Worm (Caenorhabditis elegans) whole organism, young adult: ENCODE data around the gene gmpr-1.

Experiments
- B0035.1 ChIP-seq: sonication (generic microtip); optimal IDR thresholded peaks from 2 replicates; lab custom pipeline; 2016; ENCODE audit warnings: missing genetic modification characterization, mild to moderate bottlenecking, missing compliant biosample characterization, missing genotype, missing genetic modification reagents
- B0261.1 ChIP-seq: sonication (generic microtip); optimal IDR thresholded peaks from 2 replicates; lab custom pipeline; 2016; ENCODE audit warnings: mild to moderate bottlenecking, missing genetic modification characterization, moderate library complexity, missing compliant biosample characterization
- F10E7.11 ChIP-seq: sonication (generic microtip); optimal IDR thresholded peaks from 2 replicates; lab custom pipeline; 2017; ENCODE audit warnings: mild to moderate bottlenecking, missing genetic modification characterization, moderate library complexity, missing compliant biosample characterization
- F22D6.2 ChIP-seq: sonication (generic microtip); optimal IDR thresholded peaks from 2 replicates; lab custom pipeline; 2016; ENCODE audit warnings: mild to moderate bottlenecking, missing genetic modification characterization, missing compliant biosample characterization
- F37B4.10 ChIP-seq: fragments of 200-800 bp; sonication (Bioruptor generic); IDR thresholded peaks from 2 replicates; pipeline ENCODE4 v1.3.6; 2022; ENCODE audit warnings: missing genetic modification characterization, missing compliant biosample characterization
- F49E8.2 ChIP-seq: sonication (generic microtip); optimal IDR thresholded peaks from 3 replicates; lab custom pipeline; 2017; ENCODE audit warnings: missing genetic modification characterization, mild to moderate bottlenecking, missing compliant biosample characterization, antibody characterized with exemption, moderate library complexity; ENCODE audit not compliant: insufficient read depth
- F55B11.4 ChIP-seq: sonication (generic microtip); optimal IDR thresholded peaks from 2 replicates; lab custom pipeline; 2016; ENCODE audit warnings: missing compliant biosample characterization, missing genetic modification characterization, borderline replicate concordance; ENCODE audit not compliant: insufficient read depth
- K12H6.12 ChIP-seq: fragments of 200-800 bp; sonication (Bioruptor generic); optimal IDR thresholded peaks from 2 replicates; lab custom pipeline; 2018; ENCODE audit warnings: mild to moderate bottlenecking, missing genetic modification characterization, missing compliant biosample characterization
- T26A5.8 ChIP-seq: sonication (generic microtip); optimal IDR thresholded peaks from 2 replicates; lab custom pipeline; 2016; ENCODE audit warnings: missing genetic modification characterization, missing compliant biosample characterization
- Y53F4B.3 ChIP-seq: fragments of 200-800 bp; sonication (Bioruptor generic); IDR thresholded peaks from 2 replicates; pipeline ENCODE4 v1.3.6; 2022; ENCODE audit warnings: missing genetic modification reagents, missing genetic modification characterization, missing compliant biosample characterization
- Y67H2A.10 ChIP-seq: fragments of 200-800 bp; sonication (Bioruptor generic); conservative IDR thresholded peaks from 2 replicates; pipeline ENCODE4 v1.3.6; 2022; ENCODE audit warnings: missing genetic modification reagents, missing genetic modification characterization, missing compliant biosample characterization
- Y79H2A.3 ChIP-seq: fragments of 200-800 bp; sonication (Bioruptor generic); conservative IDR thresholded peaks from 2 replicates; pipeline ENCODE4 v1.3.6; 2022; ENCODE audit warnings: missing genetic modification reagents, missing genetic modification characterization, missing compliant biosample characterization
- Y95B8A.8 ChIP-seq: fragments of 200-800 bp; sonication (Bioruptor generic); IDR thresholded peaks from 2 replicates; pipeline ENCODE4 v1.3.6; 2022; ENCODE audit warnings: missing genetic modification reagents, missing genetic modification characterization, missing compliant biosample characterization
- ZK185.1 ChIP-seq: sonication (generic microtip); optimal IDR thresholded peaks from 2 replicates; lab custom pipeline; 2016; ENCODE audit warnings: mild to moderate bottlenecking, missing genetic modification characterization, missing compliant biosample characterization; ENCODE audit not compliant: poor library complexity, severe bottlenecking
- akir-1 ChIP-seq: fragments of 200-800 bp; sonication (Bioruptor generic); optimal IDR thresholded peaks from 2 replicates; lab custom pipeline; 2018; ENCODE audit warnings: mild to moderate bottlenecking, missing genetic modification characterization, moderate library complexity, missing compliant biosample characterization
- ama-1 ChIP-seq, 3 experiments: fragments of 150-350 bp in 1 of 3; sonication (generic microtip) in 2 of 3; optimal IDR thresholded peaks; 2 replicates each; lab custom pipeline; 2014 to 2018; ENCODE audit warnings: missing biosample characterization in 2 of 3, missing genetic modification characterization in 2 of 3, missing genetic modification reagents in 2 of 3
- aptf-3 ChIP-seq: fragments of 200-800 bp; sonication (Bioruptor generic); IDR thresholded peaks from 2 replicates; pipeline ENCODE4 v1.3.6; 2022; ENCODE audit warnings: missing genetic modification characterization, missing compliant biosample characterization
- athp-1 ChIP-seq: sonication (generic microtip); optimal IDR thresholded peaks from 2 replicates; lab custom pipeline; 2017; ENCODE audit warnings: mild to moderate bottlenecking, missing genetic modification characterization, missing compliant biosample characterization
- attf-3 ChIP-seq: fragments of 200-800 bp; sonication (Bioruptor generic); conservative IDR thresholded peaks from 2 replicates; pipeline ENCODE4 v1.3.6; 2022; ENCODE audit warnings: missing genetic modification reagents, missing genetic modification characterization, missing compliant biosample characterization
- attf-6 ChIP-seq: fragments of 200-800 bp; sonication (Bioruptor generic); IDR thresholded peaks from 2 replicates; pipeline ENCODE4 v1.3.6; 2022; ENCODE audit warnings: missing genetic modification reagents, missing genetic modification characterization, missing compliant biosample characterization
- ccch-3 ChIP-seq: fragments of 200-800 bp; sonication (Bioruptor generic); optimal IDR thresholded peaks from 2 replicates; lab custom pipeline; 2018; ENCODE audit warnings: mild to moderate bottlenecking, missing genetic modification characterization, missing compliant biosample characterization
- cebp-2 ChIP-seq: fragments of 200-800 bp; sonication (Bioruptor generic); IDR thresholded peaks from 2 replicates; pipeline ENCODE4 v1.3.6; 2022; ENCODE audit warnings: missing genetic modification characterization, missing compliant biosample characterization
- die-1 ChIP-seq: sonication (generic microtip); optimal IDR thresholded peaks from 2 replicates; lab custom pipeline; 2016; ENCODE audit warnings: missing genotype, mild to moderate bottlenecking, missing genetic modification characterization, missing compliant biosample characterization
- efl-1 ChIP-seq: fragments of 150-350 bp; optimal IDR thresholded peaks from 2 replicates; lab custom pipeline; 2014; ENCODE audit warnings: missing biosample characterization, missing genetic modification reagents, missing genetic modification characterization
- egl-18 ChIP-seq: fragments of 200-800 bp; sonication (Bioruptor generic); IDR thresholded peaks from 2 replicates; pipeline ENCODE4 v1.3.6; 2022; ENCODE audit warnings: missing genetic modification reagents, missing genetic modification characterization, missing compliant biosample characterization
- ets-4 ChIP-seq: fragments of 200-800 bp; sonication (Bioruptor generic); optimal IDR thresholded peaks from 2 replicates; lab custom pipeline; 2018; ENCODE audit warnings: mild to moderate bottlenecking, missing genetic modification characterization, missing compliant biosample characterization
- hlh-12 ChIP-seq: sonication (generic microtip); optimal IDR thresholded peaks from 2 replicates; lab custom pipeline; 2016; ENCODE audit warnings: missing genetic modification characterization, missing compliant biosample characterization
- hlh-26 ChIP-seq: fragments of 200-800 bp; sonication (Bioruptor generic); conservative IDR thresholded peaks from 2 replicates; pipeline ENCODE4 v1.3.6; 2022; ENCODE audit warnings: missing genetic modification reagents, missing genetic modification characterization, missing compliant biosample characterization
- hmg-1.2 ChIP-seq: fragments of 200-800 bp; sonication (Bioruptor generic); IDR thresholded peaks from 2 replicates; pipeline ENCODE4 v1.3.6; 2022; ENCODE audit warnings: missing genetic modification reagents, missing genetic modification characterization, missing compliant biosample characterization
- hsf-1 ChIP-seq: fragments of 200-800 bp; sonication (Bioruptor generic); IDR thresholded peaks from 2 replicates; pipeline ENCODE4 v1.3.6; 2022; ENCODE audit warnings: missing genetic modification reagents, missing genetic modification characterization, missing compliant biosample characterization
- lag-1 ChIP-seq: fragments of 200-800 bp; sonication (Bioruptor generic); IDR thresholded peaks from 2 replicates; pipeline ENCODE4 v1.3.6; 2022; ENCODE audit warnings: missing genetic modification reagents, missing genetic modification characterization, missing compliant biosample characterization
- lsy-27 ChIP-seq: sonication (generic microtip); optimal IDR thresholded peaks from 2 replicates; lab custom pipeline; 2017; ENCODE audit warnings: missing genetic modification characterization, mild to moderate bottlenecking, missing compliant biosample characterization, antibody characterized with exemption, missing genotype, borderline replicate concordance; ENCODE audit not compliant: insufficient read depth
- madf-10 ChIP-seq: sonication (generic microtip); optimal IDR thresholded peaks from 2 replicates; lab custom pipeline; 2016; ENCODE audit warnings: mild to moderate bottlenecking, missing genetic modification characterization, missing compliant biosample characterization
- nhr-27 ChIP-seq: fragments of 200-800 bp; sonication (Bioruptor generic); optimal IDR thresholded peaks from 2 replicates; lab custom pipeline; 2018; ENCODE audit warnings: mild to moderate bottlenecking, missing genetic modification characterization, moderate library complexity, missing compliant biosample characterization
- rcor-1 ChIP-seq: fragments of 200-800 bp; sonication (Bioruptor generic); IDR thresholded peaks from 2 replicates; pipeline ENCODE4 v1.3.6; 2022; ENCODE audit warnings: missing genetic modification reagents, missing genetic modification characterization, missing compliant biosample characterization
- snpc-3.4 ChIP-seq: sonication (generic microtip); optimal IDR thresholded peaks from 2 replicates; lab custom pipeline; 2017; ENCODE audit warnings: missing genetic modification characterization, mild to moderate bottlenecking, missing compliant biosample characterization, antibody characterized with exemption, moderate library complexity, missing genotype, missing genetic modification reagents
- somi-1 ChIP-seq: fragments of 200-800 bp; sonication (Bioruptor generic); optimal IDR thresholded peaks from 2 replicates; lab custom pipeline; 2018; ENCODE audit warnings: mild to moderate bottlenecking, missing genetic modification characterization, missing compliant biosample characterization
- tbx-9 ChIP-seq: sonication (generic microtip); optimal IDR thresholded peaks from 2 replicates; lab custom pipeline; 2016; ENCODE audit warnings: borderline replicate concordance, missing genetic modification characterization, inconsistent platforms, missing compliant biosample characterization
- unc-62 ChIP-seq: fragments of 150-350 bp; optimal IDR thresholded peaks from 2 replicates; lab custom pipeline; 2014; ENCODE audit warnings: missing biosample characterization, missing genetic modification reagents, missing genetic modification characterization
- zim-3 ChIP-seq: sonication (generic microtip); optimal IDR thresholded peaks from 2 replicates; lab custom pipeline; 2017; ENCODE audit warnings: mild to moderate bottlenecking, missing genetic modification characterization, moderate library complexity, missing compliant biosample characterization
- ztf-18 ChIP-seq: sonication (generic microtip); optimal IDR thresholded peaks from 2 replicates; lab custom pipeline; 2016; ENCODE audit warnings: missing genotype, mild to moderate bottlenecking, missing genetic modification characterization, missing compliant biosample characterization

The gmpr-1 gene

DNA sequence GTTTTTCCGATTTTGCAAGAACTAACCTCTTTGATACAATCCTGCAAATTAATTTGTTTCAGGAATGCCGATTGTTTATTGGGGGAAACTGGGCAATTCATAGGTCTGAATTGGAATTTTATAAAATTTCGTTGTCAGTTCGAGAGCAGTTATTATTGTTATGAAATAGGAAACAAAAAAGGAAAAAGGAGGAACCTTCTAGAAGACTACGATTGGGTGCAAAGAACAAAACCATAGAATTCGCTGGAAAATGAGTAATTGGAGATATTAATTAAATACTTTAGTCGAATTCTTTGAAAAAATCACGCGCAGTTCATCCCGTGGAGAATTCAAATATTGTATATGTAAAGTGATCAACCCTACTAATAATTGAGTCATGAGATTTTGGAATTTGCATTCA lies 16.2 kb upstream of the gmpr-1 start, which contains the start of gene F13A2.9:
Gene F13A2.9, minus strand, starts transcription at position 101 of the 400 bp plus-strand sequence.
- no peak for TF ChIP-seq cebp-2 (GFP tag; lab: Robert Waterston, UW)
- no peak for TF ChIP-seq hlh-12 (tag; lab: Kevin White, UChicago)
- no peak for TF ChIP-seq hsf-1
- no peak for TF ChIP-seq hlh-26 (GFP tag; lab: Robert Waterston, UW)
- TF ChIP-seq F22D6.2 = no peak
- no peak for TF ChIP-seq egl-18
- TF ChIP-seq F10E7.11 (tag; lab: Kevin White, UChicago) = no peak
- TF ChIP-seq B0035.1 (tag; lab: Kevin White, UChicago) = no peak
- TF ChIP-seq K12H6.12 (tag; lab: Kevin White, UChicago) = no peak
- TF ChIP-seq tbx-9 (tag; lab: Kevin White, UChicago) = no peak
- TF ChIP-seq attf-3 (GFP tag; lab: Robert Waterston, UW) = no peak
- TF ChIP-seq zim-3 (tag; lab: Kevin White, UChicago) = no peak

ce11 chrV:4386173-4386572 lies 15.0 kb upstream of the gmpr-1 start, which contains the start of gene F13A2.10:
F13A2.10 (minus strand) TSS chrV:4386273.
- TF ChIP-seq F49E8.2 (tag; lab: Kevin White, UChicago) (no peak), somi-1 (GFP tag; lab: Kevin White, UChicago) (no peak), Y79H2A.3 (GFP tag; lab: Robert Waterston, UW) (no peak), rcor-1 (GFP tag; lab: Robert Waterston, UW) (no peak)

- TF ChIP-seq die-1 (tag; lab: Kevin White, UChicago) (no peak), F22D6.2 (no peak), efl-1 (no peak), B0261.1 (no peak)
Measured at ce11 chrV:4384482-4384881, 13.3 kb upstream of the gmpr-1 start, which contains the start of gene F13A2.2. F13A2.2 (minus strand) TSS chrV:4384582.

ce11 chrV:4382298-4382697 lies 11.1 kb upstream of the gmpr-1 start, which contains the start of gene F13A2.1:
F13A2.1 (minus strand) TSS chrV:4382398.
- TF ChIP-seq ama-1 (optimal IDR thresholded peaks at IDR 0.05; lab: Kevin White, UChicago) = no peak
- no peak for TF ChIP-seq ama-1 (GFP tag; optimal IDR thresholded peaks at IDR 0.05; lab: Kevin White, UChicago)
- no peak for TF ChIP-seq ccch-3 (GFP tag; lab: Kevin White, UChicago)
- no peak for TF ChIP-seq aptf-3
- no peak for TF ChIP-seq K12H6.12 (tag; lab: Kevin White, UChicago)
- no peak for TF ChIP-seq Y53F4B.3 (GFP tag; lab: Robert Waterston, UW)
- TF ChIP-seq Y95B8A.8 (GFP tag; lab: Robert Waterston, UW) = no peak
- no peak for TF ChIP-seq F37B4.10 (GFP tag; lab: Robert Waterston, UW)
- TF ChIP-seq hlh-26 (GFP tag; lab: Robert Waterston, UW) = no peak
- TF ChIP-seq attf-6 = no peak
- no peak for TF ChIP-seq T26A5.8 (tag; lab: Kevin White, UChicago)
- no peak for TF ChIP-seq Y67H2A.10

- TF ChIP-seq hmg-1.2 (GFP tag; lab: Robert Waterston, UW) = no peak
- no peak for TF ChIP-seq ztf-18
- no peak for TF ChIP-seq Y67H2A.10
- no peak for TF ChIP-seq tbx-9 (tag; lab: Kevin White, UChicago)
- TF ChIP-seq nhr-27 (tag; lab: Kevin White, UChicago) = no peak
- TF ChIP-seq akir-1 = no peak
- no peak for TF ChIP-seq attf-6
- no peak for TF ChIP-seq F10E7.11 (tag; lab: Kevin White, UChicago)
- TF ChIP-seq Y95B8A.8 (GFP tag; lab: Robert Waterston, UW) = no peak
- no peak for TF ChIP-seq F55B11.4 (tag; lab: Kevin White, UChicago)
- no peak for TF ChIP-seq lag-1 (GFP tag; lab: Robert Waterston, UW)
- TF ChIP-seq lsy-27 (tag; lab: Kevin White, UChicago) = no peak
- TF ChIP-seq snpc-3.4 (tag; lab: Kevin White, UChicago) = no peak
- no peak for TF ChIP-seq madf-10 (tag; lab: Kevin White, UChicago)
- TF ChIP-seq ets-4 = no peak
- TF ChIP-seq ZK185.1 = no peak
- no peak for TF ChIP-seq athp-1 (tag; lab: Kevin White, UChicago)
- no peak for TF ChIP-seq unc-62
Measured at ce11 chrV:4377622-4378021, 6.4 kb upstream of the gmpr-1 start, which contains the start of gene F32D1.8. F32D1.8 (minus strand) TSS chrV:4377722.
